Worm (Caenorhabditis elegans) whole organism, L4/young adult: Measurements from ENCODE around the gene C16D9.8.
A peak's percentile ranks its signal among the peaks of the same experiment; 100 is the strongest.

Experiments used
- W03F9.2 ChIP-seq: fragments of 150-350 bp; optimal IDR thresholded peaks from 2 replicates; lab custom pipeline; 2014; ENCODE audit warnings: missing biosample characterization, missing genetic modification characterization
- dao-5 ChIP-seq: sonication (generic microtip); optimal IDR thresholded peaks from 2 replicates; lab custom pipeline; 2016; ENCODE audit warnings: missing genotype, missing genetic modification characterization, moderate library complexity, missing compliant biosample characterization
- him-1 ChIP-seq: sonication (generic microtip); optimal IDR thresholded peaks from 2 replicates; lab custom pipeline; 2016; ENCODE audit warnings: missing genotype, missing genetic modification reagents, missing genetic modification characterization, missing compliant biosample characterization

Gene C16D9.8

ce11 chrV:8235331-8235730, 28.0 kb downstream of the C16D9.8 start:
- no peak for TF ChIP-seq dao-5 (tag; lab: Kevin White, UChicago)
- TF ChIP-seq W03F9.2 (tag; lab: Kevin White, UChicago) = no peak
- TF ChIP-seq him-1 = no peak

DNA sequence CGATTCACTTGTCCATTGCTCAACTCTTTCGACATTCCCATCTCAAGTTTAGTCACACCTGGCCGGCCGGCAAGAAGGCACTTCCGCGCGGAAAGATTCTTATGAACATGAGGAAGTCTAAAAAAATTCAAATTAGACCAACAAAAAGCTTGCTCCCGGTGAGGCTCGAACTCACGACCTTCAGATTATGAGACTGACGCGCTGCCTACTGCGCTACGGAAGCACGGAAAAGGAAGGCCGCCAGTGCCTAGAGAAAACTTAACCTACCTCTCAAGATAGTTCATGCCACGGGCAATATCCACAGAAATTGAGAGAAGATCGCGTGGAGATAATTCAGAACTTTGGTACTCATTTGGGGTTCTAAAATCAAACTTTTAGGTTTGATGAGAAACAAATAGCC, 33.3 kb downstream of the C16D9.8 start:
- TF ChIP-seq him-1 (no peak), dao-5 (tag; lab: Kevin White, UChicago) (no peak), W03F9.2 (tag; lab: Kevin White, UChicago) (no peak)

ce11 chrV:8228712-8229119, 34.6 kb downstream of the C16D9.8 start:
- TF ChIP-seq W03F9.2 (tag; lab: Kevin White, UChicago) (peak; percentile 82), him-1 (peak; percentile 24), dao-5 (tag; lab: Kevin White, UChicago) (no peak)

ce11 chrV:8226812-8227211, 36.6 kb downstream of the C16D9.8 start, which contains the start of gene K07C11.10:
TSS of gene K07C11.10 (minus strand) at chrV:8226912.
- TF ChIP-seq W03F9.2 (tag; lab: Kevin White, UChicago) = no peak
- TF ChIP-seq him-1 = no peak
- no peak for TF ChIP-seq dao-5 (tag; lab: Kevin White, UChicago)

DNA sequence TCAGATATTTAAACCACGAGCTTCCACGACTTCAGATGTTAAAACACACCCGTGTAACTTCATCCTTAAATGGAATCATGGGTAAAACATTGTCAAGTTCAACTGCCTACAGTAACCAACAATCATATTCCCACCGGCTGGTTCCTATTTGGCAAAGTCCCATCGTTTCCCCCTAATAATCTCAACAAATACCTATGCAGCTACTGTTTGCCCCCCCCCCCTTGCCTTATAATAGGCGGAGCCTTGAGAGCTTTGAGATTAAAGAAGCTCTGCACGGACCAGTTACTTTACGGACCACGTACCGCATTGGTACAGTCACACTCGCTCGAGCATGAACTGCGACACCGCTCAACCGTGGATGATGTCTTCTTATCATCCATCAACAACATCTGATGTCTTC, 38.7 kb downstream of the C16D9.8 start, which contains the start of gene pax-1:
Gene pax-1 (plus strand): TSS at position 301 of the 400 bp plus-strand sequence.
- TF ChIP-seq W03F9.2 (tag; lab: Kevin White, UChicago) (no peak), him-1 (no peak), dao-5 (tag; lab: Kevin White, UChicago) (no peak)

DNA sequence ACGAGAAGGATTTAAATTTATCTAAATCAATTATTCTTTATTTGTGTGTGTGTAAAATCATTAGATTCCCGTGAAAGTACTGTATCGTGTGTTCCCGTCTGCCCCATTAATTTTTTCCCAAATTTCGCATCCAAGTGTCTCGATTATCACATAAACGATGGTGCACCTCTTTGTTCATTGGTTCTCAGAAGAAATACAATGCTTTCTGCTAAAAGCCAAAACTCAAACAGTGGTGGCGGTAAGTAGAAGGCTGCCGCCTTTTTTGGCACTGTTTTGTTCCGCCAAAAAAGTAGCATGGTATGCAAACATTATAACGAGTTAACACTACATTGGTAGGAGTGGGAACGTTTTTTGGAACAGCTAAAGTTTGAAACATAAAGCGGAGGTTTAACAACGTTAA, 39.9 kb downstream of the C16D9.8 start:
- TF ChIP-seq W03F9.2 (tag; lab: Kevin White, UChicago) (no peak), him-1 (no peak), dao-5 (tag; lab: Kevin White, UChicago) (no peak)

DNA sequence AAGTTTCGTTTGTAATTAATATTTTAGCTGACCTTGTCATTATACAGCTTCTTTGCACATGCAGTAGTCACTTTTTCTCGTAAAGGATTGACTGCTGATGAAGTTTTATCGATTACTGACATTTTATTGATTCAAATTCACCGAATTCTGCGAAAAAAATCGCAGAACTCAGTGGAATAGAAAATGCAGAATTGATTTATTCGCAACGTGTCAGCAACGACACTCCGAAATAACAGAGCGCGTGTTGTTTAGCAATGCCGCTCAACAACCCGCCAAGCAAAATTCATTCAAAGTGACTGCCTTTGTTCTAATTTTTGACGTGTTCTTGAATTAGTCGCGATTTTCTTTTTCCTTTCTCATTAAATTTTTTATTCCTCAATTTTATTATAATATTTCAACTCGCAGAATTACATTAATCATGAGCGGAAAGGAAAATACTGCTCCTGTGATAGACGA, 42.3 kb downstream of the C16D9.8 start, which contains the start of the genes cogc-6 and air-1:
Gene cogc-6 (minus strand): TSS at position 234 of the 456 bp plus-strand sequence.
Gene air-1 (plus strand): TSS at position 406 of the 456 bp plus-strand sequence.
- TF ChIP-seq dao-5 (tag; lab: Kevin White, UChicago) (no peak), W03F9.2 (tag; lab: Kevin White, UChicago) (no peak), him-1 (no peak)

ce11 chrV:8219550-8219949, 43.8 kb downstream of the C16D9.8 start:
- no peak for TF ChIP-seq W03F9.2 (tag; lab: Kevin White, UChicago)
- no peak for TF ChIP-seq him-1
- no peak for TF ChIP-seq dao-5 (tag; lab: Kevin White, UChicago)

- TF ChIP-seq dao-5 (tag; lab: Kevin White, UChicago) (no peak), W03F9.2 (tag; lab: Kevin White, UChicago) (no peak), him-1 (no peak)
Observed at ce11 chrV:8217661-8218265, 45.6 kb downstream of the C16D9.8 start, which contains the start of gene K07C11.8. TSS of gene K07C11.8 (minus strand) at chrV:8217884.

ce11 chrV:8217118-8217517, 46.2 kb downstream of the C16D9.8 start:
- TF ChIP-seq him-1 (no peak), W03F9.2 (tag; lab: Kevin White, UChicago) (no peak), dao-5 (tag; lab: Kevin White, UChicago) (no peak)

DNA sequence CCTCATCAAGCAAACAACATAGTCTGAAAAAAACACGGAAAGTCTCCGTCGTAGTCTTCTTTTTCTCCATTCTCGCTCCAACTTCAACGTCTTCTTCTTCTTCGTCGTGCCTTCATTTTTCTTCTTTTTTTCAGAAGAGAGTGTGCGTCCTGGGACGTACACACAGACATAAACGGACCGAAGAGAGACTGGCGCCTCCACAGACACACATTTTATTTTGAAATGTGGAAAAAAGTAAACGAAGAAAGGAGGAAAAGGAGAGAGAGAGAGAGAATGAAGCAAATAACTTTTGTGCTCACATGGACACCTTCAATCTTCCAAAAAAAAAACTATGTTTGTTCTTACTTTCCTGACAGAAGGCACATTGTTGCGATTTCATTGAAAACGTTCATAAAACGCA, 48.2 kb downstream of the C16D9.8 start:
- TF ChIP-seq him-1 (no peak), dao-5 (tag; lab: Kevin White, UChicago) (no peak), W03F9.2 (tag; lab: Kevin White, UChicago) (no peak)

ce11 chrV:8213868-8214267, 49.5 kb downstream of the C16D9.8 start, which contains the start of gene K07C11.7:
TSS of gene K07C11.7 (minus strand) at chrV:8213968.
- TF ChIP-seq W03F9.2 (tag; lab: Kevin White, UChicago) (no peak), dao-5 (tag; lab: Kevin White, UChicago) (no peak), him-1 (no peak)

- no peak for TF ChIP-seq dao-5 (tag; lab: Kevin White, UChicago)
- TF ChIP-seq W03F9.2 (tag; lab: Kevin White, UChicago) = no peak
- no peak for TF ChIP-seq him-1
Observed at ce11 chrV:8212816-8213215, 50.5 kb downstream of the C16D9.8 start.

ce11 chrV:8211993-8212392, 51.4 kb downstream of the C16D9.8 start:
- no peak for TF ChIP-seq W03F9.2 (tag; lab: Kevin White, UChicago)
